Worm (Caenorhabditis elegans) whole organism, young adult: ENCODE results near the gene kel-3.

Experiments
- B0035.1 ChIP-seq: sonication (generic microtip); optimal IDR thresholded peaks from 2 replicates; lab custom pipeline; 2016; ENCODE audit warnings: missing genetic modification characterization, mild to moderate bottlenecking, missing compliant biosample characterization, missing genotype, missing genetic modification reagents
- B0261.1 ChIP-seq: sonication (generic microtip); optimal IDR thresholded peaks from 2 replicates; lab custom pipeline; 2016; ENCODE audit warnings: mild to moderate bottlenecking, missing genetic modification characterization, moderate library complexity, missing compliant biosample characterization
- B0336.3 ChIP-seq: fragments of 200-800 bp; sonication (Bioruptor generic); IDR thresholded peaks from 2 replicates; pipeline ENCODE4 v1.3.6; 2022; ENCODE audit warnings: missing genetic modification characterization, missing compliant biosample characterization
- F10E7.11 ChIP-seq: sonication (generic microtip); optimal IDR thresholded peaks from 2 replicates; lab custom pipeline; 2017; ENCODE audit warnings: mild to moderate bottlenecking, missing genetic modification characterization, moderate library complexity, missing compliant biosample characterization
- F23B12.7 ChIP-seq: sonication (generic microtip); optimal IDR thresholded peaks from 2 replicates; lab custom pipeline; 2017; ENCODE audit warnings: missing genetic modification characterization, mild to moderate bottlenecking, missing compliant biosample characterization, antibody characterized with exemption, moderate library complexity; ENCODE audit not compliant: insufficient read depth
- F33H1.4 ChIP-seq: fragments of 200-800 bp; sonication (Bioruptor generic); IDR thresholded peaks from 2 replicates; pipeline ENCODE4 v1.3.6; 2022; ENCODE audit warnings: missing genetic modification reagents, missing genetic modification characterization, missing compliant biosample characterization
- F49E8.2 ChIP-seq: sonication (generic microtip); optimal IDR thresholded peaks from 3 replicates; lab custom pipeline; 2017; ENCODE audit warnings: missing genetic modification characterization, mild to moderate bottlenecking, missing compliant biosample characterization, antibody characterized with exemption, moderate library complexity; ENCODE audit not compliant: insufficient read depth
- F55B11.4 ChIP-seq: sonication (generic microtip); optimal IDR thresholded peaks from 2 replicates; lab custom pipeline; 2016; ENCODE audit warnings: missing compliant biosample characterization, missing genetic modification characterization, borderline replicate concordance; ENCODE audit not compliant: insufficient read depth
- F57C9.4 ChIP-seq: sonication (generic microtip); optimal IDR thresholded peaks from 2 replicates; lab custom pipeline; 2017; ENCODE audit warnings: mild to moderate bottlenecking, missing genetic modification characterization, missing compliant biosample characterization
- Y53F4B.3 ChIP-seq: fragments of 200-800 bp; sonication (Bioruptor generic); IDR thresholded peaks from 2 replicates; pipeline ENCODE4 v1.3.6; 2022; ENCODE audit warnings: missing genetic modification reagents, missing genetic modification characterization, missing compliant biosample characterization
- Y56A3A.18 ChIP-seq: fragments of 200-800 bp; sonication (Bioruptor generic); IDR thresholded peaks from 2 replicates; pipeline ENCODE4 v1.3.6; 2022; ENCODE audit warnings: missing genetic modification reagents, missing genetic modification characterization, missing compliant biosample characterization
- Y67H2A.10 ChIP-seq: fragments of 200-800 bp; sonication (Bioruptor generic); conservative IDR thresholded peaks from 2 replicates; pipeline ENCODE4 v1.3.6; 2022; ENCODE audit warnings: missing genetic modification reagents, missing genetic modification characterization, missing compliant biosample characterization
- akir-1 ChIP-seq: fragments of 200-800 bp; sonication (Bioruptor generic); optimal IDR thresholded peaks from 2 replicates; lab custom pipeline; 2018; ENCODE audit warnings: mild to moderate bottlenecking, missing genetic modification characterization, moderate library complexity, missing compliant biosample characterization
- athp-1 ChIP-seq: sonication (generic microtip); optimal IDR thresholded peaks from 2 replicates; lab custom pipeline; 2017; ENCODE audit warnings: mild to moderate bottlenecking, missing genetic modification characterization, missing compliant biosample characterization
- attf-3 ChIP-seq: fragments of 200-800 bp; sonication (Bioruptor generic); conservative IDR thresholded peaks from 2 replicates; pipeline ENCODE4 v1.3.6; 2022; ENCODE audit warnings: missing genetic modification reagents, missing genetic modification characterization, missing compliant biosample characterization
- bed-2 ChIP-seq: fragments of 200-800 bp; sonication (Bioruptor generic); IDR thresholded peaks from 2 replicates; pipeline ENCODE4 v1.3.6; 2022; ENCODE audit warnings: missing genetic modification reagents, missing genetic modification characterization, missing compliant biosample characterization
- ccch-3 ChIP-seq: fragments of 200-800 bp; sonication (Bioruptor generic); optimal IDR thresholded peaks from 2 replicates; lab custom pipeline; 2018; ENCODE audit warnings: mild to moderate bottlenecking, missing genetic modification characterization, missing compliant biosample characterization
- ceh-100 ChIP-seq: fragments of 200-800 bp; sonication (Bioruptor generic); IDR thresholded peaks from 2 replicates; pipeline ENCODE4 v1.3.6; 2022; ENCODE audit warnings: missing genetic modification reagents, missing genetic modification characterization, missing compliant biosample characterization
- ceh-27 ChIP-seq: fragments of 200-800 bp; sonication (Bioruptor generic); optimal IDR thresholded peaks from 2 replicates; lab custom pipeline; 2018; ENCODE audit warnings: mild to moderate bottlenecking, missing genetic modification characterization, moderate library complexity, missing compliant biosample characterization
- ceh-91 ChIP-seq: fragments of 200-800 bp; sonication (Bioruptor generic); IDR thresholded peaks from 2 replicates; pipeline ENCODE4 v1.3.6; 2022; ENCODE audit warnings: missing genetic modification reagents, missing genetic modification characterization, missing compliant biosample characterization
- efl-1 ChIP-seq: fragments of 150-350 bp; optimal IDR thresholded peaks from 2 replicates; lab custom pipeline; 2014; ENCODE audit warnings: missing biosample characterization, missing genetic modification reagents, missing genetic modification characterization
- him-1 ChIP-seq: sonication (generic microtip); optimal IDR thresholded peaks from 2 replicates; lab custom pipeline; 2016; ENCODE audit warnings: missing genotype, missing genetic modification reagents, missing genetic modification characterization, missing compliant biosample characterization
- hrde-1 ChIP-seq: sonication (generic microtip); optimal IDR thresholded peaks from 2 replicates; lab custom pipeline; 2016; ENCODE audit warnings: missing genetic modification characterization, mild to moderate bottlenecking, missing compliant biosample characterization, moderate library complexity, missing genotype, missing genetic modification reagents, borderline replicate concordance
- let-607 ChIP-seq, 2 experiments: fragments of 200-800 bp in 1 of 2; sonication (Bioruptor generic) in 1 of 2; sonication (generic microtip) in 1 of 2; optimal IDR thresholded peaks; 2 replicates each; lab custom pipeline; 2016 to 2018; ENCODE audit warnings: mild to moderate bottlenecking in 2 of 2, missing compliant biosample characterization in 2 of 2, missing genetic modification characterization in 2 of 2, moderate library complexity in 2 of 2, missing genotype in 1 of 2
- lsl-1 ChIP-seq: fragments of 200-800 bp; sonication (Bioruptor generic); optimal IDR thresholded peaks from 2 replicates; lab custom pipeline; 2018; ENCODE audit warnings: mild to moderate bottlenecking, missing genetic modification characterization, moderate library complexity, missing compliant biosample characterization
- madf-6 ChIP-seq: fragments of 200-800 bp; sonication (Bioruptor generic); IDR thresholded peaks from 2 replicates; pipeline ENCODE4 v1.3.6; 2022; ENCODE audit warnings: missing genetic modification reagents, missing genetic modification characterization, missing compliant biosample characterization
- nhr-80 ChIP-seq: sonication (generic microtip); optimal IDR thresholded peaks from 2 replicates; lab custom pipeline; 2016; ENCODE audit warnings: missing genetic modification characterization, missing compliant biosample characterization
- pha-4 ChIP-seq: fragments of 150-350 bp; sonication (generic microtip); optimal IDR thresholded peaks from 2 replicates; lab custom pipeline; 2014; ENCODE audit warnings: missing biosample characterization, missing genetic modification reagents, missing genetic modification characterization
- repo-1 ChIP-seq: sonication (generic microtip); optimal IDR thresholded peaks from 2 replicates; lab custom pipeline; 2017; ENCODE audit warnings: mild to moderate bottlenecking, missing genetic modification characterization, missing compliant biosample characterization
- sdz-38 ChIP-seq: sonication (generic microtip); optimal IDR thresholded peaks from 2 replicates; lab custom pipeline; 2016; ENCODE audit warnings: missing genotype, missing genetic modification characterization, missing compliant biosample characterization
- snpc-4 ChIP-seq, 5 experiments: fragments of 150-350 bp in 1 of 5; sonication (generic microtip) in 4 of 5; optimal IDR thresholded peaks; 2 replicates each; lab custom pipeline; 2014 to 2018; ENCODE audit warnings: missing genetic modification characterization in 5 of 5, missing biosample characterization in 3 of 5, antibody characterized with exemption in 2 of 5, mild to moderate bottlenecking in 2 of 5, missing compliant biosample characterization in 2 of 5, missing genotype in 2 of 5, moderate library complexity in 2 of 5, missing genetic modification reagents in 1 of 5
- somi-1 ChIP-seq: fragments of 200-800 bp; sonication (Bioruptor generic); optimal IDR thresholded peaks from 2 replicates; lab custom pipeline; 2018; ENCODE audit warnings: mild to moderate bottlenecking, missing genetic modification characterization, missing compliant biosample characterization
- sptf-2 ChIP-seq: fragments of 200-800 bp; sonication (Bioruptor generic); optimal IDR thresholded peaks from 2 replicates; lab custom pipeline; 2018; ENCODE audit warnings: mild to moderate bottlenecking, missing genetic modification characterization, missing compliant biosample characterization
- tbp1 ChIP-seq: fragments of 200-800 bp; sonication (Bioruptor generic); optimal IDR thresholded peaks from 2 replicates; lab custom pipeline; 2018; ENCODE audit warnings: mild to moderate bottlenecking, missing genetic modification characterization, missing compliant biosample characterization
- unc-130 ChIP-seq: sonication (generic microtip); optimal IDR thresholded peaks from 2 replicates; lab custom pipeline; 2016; ENCODE audit warnings: missing genetic modification reagents, missing genetic modification characterization, missing compliant biosample characterization
- xnd-1 ChIP-seq: sonication (generic microtip); optimal IDR thresholded peaks from 2 replicates; lab custom pipeline; 2016; ENCODE audit warnings: missing genotype, missing genetic modification reagents, missing genetic modification characterization, missing compliant biosample characterization

Gene kel-3

ce11 chrIII:13423414-13423813 lies 41.2 kb upstream of the kel-3 start, which contains the start of gene exo-1 (continued):
- no peak for TF ChIP-seq sdz-38 (tag; lab: Kevin White, UChicago)
- peak; percentile 95 for TF ChIP-seq ceh-100 (GFP tag; lab: Robert Waterston, UW)
- peak; percentile 95 for TF ChIP-seq F23B12.7 (tag; lab: Kevin White, UChicago)
- TF ChIP-seq F10E7.11 (tag; lab: Kevin White, UChicago) = no peak
- TF ChIP-seq tbp1 = peak; percentile 31

- TF ChIP-seq hrde-1 (tag; lab: Kevin White, UChicago) (no peak), snpc-4 (GFP tag; optimal IDR thresholded peaks at IDR 0.05; lab: Kevin White, UChicago) (no peak), snpc-4 (tag; optimal IDR thresholded peaks at IDR 0.05; lab: Kevin White, UChicago) (no peak), F49E8.2 (tag; lab: Kevin White, UChicago) (no peak), sptf-2 (GFP tag; lab: Kevin White, UChicago) (no peak), let-607 (tag; optimal IDR thresholded peaks at IDR 0.05; lab: Kevin White, UChicago) (peak in 1 of 2 experiments; percentile 61)
Observed at ce11 chrIII:13426036-13426435, 38.6 kb upstream of the kel-3 start, which contains the start of gene cope-1. cope-1 (plus strand) TSS chrIII:13426264.

ce11 chrIII:13427817-13428216 lies 36.8 kb upstream of the kel-3 start:
- TF ChIP-seq sdz-38 (tag; lab: Kevin White, UChicago) = no peak
- TF ChIP-seq madf-6 (GFP tag; lab: Robert Waterston, UW) = no peak
- TF ChIP-seq Y56A3A.18 (GFP tag; lab: Robert Waterston, UW) = no peak
- TF ChIP-seq xnd-1 (tag; lab: Kevin White, UChicago) = peak; percentile 21
- peak; percentile 30 for TF ChIP-seq him-1 (tag; lab: Kevin White, UChicago)
- peak; percentile 75 for TF ChIP-seq lsl-1 (GFP tag; lab: Kevin White, UChicago)
- TF ChIP-seq F33H1.4 (GFP tag; lab: Robert Waterston, UW) = peak; percentile 52; the same call in 1 of the 2 replicates

ce11 chrIII:13429668-13430067 lies 35.0 kb upstream of the kel-3 start, which contains the start of gene bli-5:
bli-5 (minus strand) TSS chrIII:13429768.
- TF ChIP-seq efl-1 (GFP tag; lab: Kevin White, UChicago) (no peak), B0261.1 (tag; lab: Kevin White, UChicago) (no peak), attf-3 (no peak), pha-4 (no peak), ceh-27 (no peak), tbp1 (no peak), somi-1 (GFP tag; lab: Kevin White, UChicago) (no peak)

ce11 chrIII:13430162-13430561 lies 34.5 kb upstream of the kel-3 start, which contains the start of gene trf-1:
trf-1 (plus strand) TSS chrIII:13430462.
- TF ChIP-seq F55B11.4 (tag; lab: Kevin White, UChicago) = no peak
- TF ChIP-seq akir-1 (GFP tag; lab: Kevin White, UChicago) = no peak
- TF ChIP-seq repo-1 = no peak
- TF ChIP-seq let-607 (tag; optimal IDR thresholded peaks at IDR 0.05; lab: Kevin White, UChicago) = no peak
- TF ChIP-seq ccch-3 (GFP tag; lab: Kevin White, UChicago) = no peak
- TF ChIP-seq snpc-4 (GFP tag; optimal IDR thresholded peaks at IDR 0.05; lab: Kevin White, UChicago) = no peak
- TF ChIP-seq snpc-4 (tag; optimal IDR thresholded peaks at IDR 0.05; lab: Kevin White, UChicago) = no peak
- TF ChIP-seq ceh-91 (GFP tag; lab: Robert Waterston, UW) = no peak
- no peak for TF ChIP-seq madf-6 (GFP tag; lab: Robert Waterston, UW)
- TF ChIP-seq B0336.3 (GFP tag; lab: Robert Waterston, UW) = no peak
- no peak for TF ChIP-seq F23B12.7 (tag; lab: Kevin White, UChicago)
- no peak for TF ChIP-seq Y53F4B.3 (GFP tag; lab: Robert Waterston, UW)
- TF ChIP-seq B0035.1 (tag; lab: Kevin White, UChicago) = no peak
- TF ChIP-seq athp-1 = no peak
- no peak for TF ChIP-seq nhr-80 (tag; lab: Kevin White, UChicago)
- no peak for TF ChIP-seq bed-2 (GFP tag; lab: Robert Waterston, UW)
- TF ChIP-seq F57C9.4 (tag; lab: Kevin White, UChicago) = no peak
- TF ChIP-seq unc-130 = no peak
- no peak for TF ChIP-seq Y67H2A.10 (GFP tag; lab: Robert Waterston, UW)
- TF ChIP-seq efl-1 (GFP tag; lab: Kevin White, UChicago) = no peak
- TF ChIP-seq, all 124 proteins: peak for 0
